Worm (Caenorhabditis elegans) whole organism, L1 larva: ENCODE measurements around the gene srj-6.

Source experiments
- C04F5.9 ChIP-seq: sonication (generic microtip); optimal IDR thresholded peaks from 2 replicates; lab custom pipeline; 2016; ENCODE audit warnings: missing genetic modification characterization, missing compliant biosample characterization
- C34B4.2 ChIP-seq: sonication (generic microtip); optimal IDR thresholded peaks from 2 replicates; lab custom pipeline; 2017; ENCODE audit warnings: mild to moderate bottlenecking, missing genetic modification characterization, missing compliant biosample characterization
- F16B12.6 ChIP-seq: fragments of 150-350 bp; optimal IDR thresholded peaks from 2 replicates; lab custom pipeline; 2014; ENCODE audit warnings: missing biosample characterization, missing genetic modification characterization
- aha-1 ChIP-seq: fragments of 150-350 bp; optimal IDR thresholded peaks from 2 replicates; lab custom pipeline; 2014; ENCODE audit warnings: missing biosample characterization, missing genetic modification characterization
- alr-1 ChIP-seq: fragments of 200-800 bp; sonication (Bioruptor generic); optimal IDR thresholded peaks from 2 replicates; lab custom pipeline; 2018; ENCODE audit warnings: borderline replicate concordance, mild to moderate bottlenecking, missing genetic modification characterization, missing compliant biosample characterization
- aly-2 ChIP-seq: fragments of 150-350 bp; optimal IDR thresholded peaks from 2 replicates; lab custom pipeline; 2014; ENCODE audit warnings: missing biosample characterization, missing genetic modification characterization
- ama-1 ChIP-seq: fragments of 150-350 bp; optimal IDR thresholded peaks from 2 replicates; lab custom pipeline; 2014
- blmp-1 ChIP-seq: fragments of 150-350 bp; optimal IDR thresholded peaks from 2 replicates; lab custom pipeline; 2014; ENCODE audit warnings: missing biosample characterization, missing genetic modification characterization
- ceh-88 ChIP-seq: fragments of 200-800 bp; sonication (Bioruptor generic); IDR thresholded peaks from 2 replicates; pipeline ENCODE4 v1.3.6; 2022; ENCODE audit warnings: missing genetic modification characterization, missing compliant biosample characterization
- dpl-1 ChIP-seq, 3 experiments: fragments of 150-350 bp in 2 of 3; sonication (generic microtip) in 1 of 3; optimal IDR thresholded peaks; 2 replicates each; lab custom pipeline; 2014 to 2017; ENCODE audit warnings: missing biosample characterization in 3 of 3, missing genetic modification characterization in 3 of 3, missing genetic modification reagents in 3 of 3
- efl-3 ChIP-seq: fragments of 200-800 bp; sonication (Bioruptor generic); optimal IDR thresholded peaks from 2 replicates; lab custom pipeline; 2018; ENCODE audit warnings: mild to moderate bottlenecking, missing genetic modification characterization, missing compliant biosample characterization
- egl-27 ChIP-seq, 2 experiments: fragments of 150-350 bp in 1 of 2; sonication (generic microtip); optimal IDR thresholded peaks; 3 replicates each; lab custom pipeline; 2017 to 2018; ENCODE audit warnings: missing biosample characterization in 2 of 2, missing genetic modification characterization in 2 of 2, missing genetic modification reagents in 2 of 2
- elt-2 ChIP-seq: sonication (generic microtip); optimal IDR thresholded peaks from 2 replicates; lab custom pipeline; 2016; ENCODE audit warnings: missing genetic modification characterization, mild to moderate bottlenecking, inconsistent platforms, missing compliant biosample characterization, missing genetic modification reagents
- ets-5 ChIP-seq: fragments of 200-800 bp; sonication (Bioruptor generic); IDR thresholded peaks from 2 replicates; pipeline ENCODE4 v1.3.6; 2022; ENCODE audit warnings: missing genetic modification characterization, missing compliant biosample characterization
- fkh-10 ChIP-seq: sonication (generic microtip); optimal IDR thresholded peaks from 2 replicates; lab custom pipeline; 2017; ENCODE audit warnings: missing biosample characterization, missing genetic modification reagents, missing genetic modification characterization
- fos-1 ChIP-seq: fragments of 150-350 bp; optimal IDR thresholded peaks from 2 replicates; lab custom pipeline; 2014; ENCODE audit warnings: missing biosample characterization, missing genetic modification characterization
- grh-1 ChIP-seq: fragments of 200-800 bp; sonication (Bioruptor generic); IDR thresholded peaks from 2 replicates; pipeline ENCODE4 v1.3.6; 2022; ENCODE audit warnings: missing genetic modification reagents, missing genetic modification characterization, missing compliant biosample characterization
- hlh-4 ChIP-seq: sonication (generic microtip); optimal IDR thresholded peaks from 2 replicates; lab custom pipeline; 2016; ENCODE audit warnings: mild to moderate bottlenecking, missing genetic modification characterization, missing compliant biosample characterization
- hpl-2 ChIP-seq: fragments of 150-350 bp; optimal IDR thresholded peaks from 2 replicates; lab custom pipeline; 2014; ENCODE audit warnings: missing biosample characterization, missing genetic modification reagents, missing genetic modification characterization
- jun-1 ChIP-seq: fragments of 150-350 bp; optimal IDR thresholded peaks from 2 replicates; lab custom pipeline; 2014; ENCODE audit warnings: missing biosample characterization, missing genetic modification reagents, missing genetic modification characterization
- lin-15B ChIP-seq: fragments of 150-350 bp; sonication (generic microtip); optimal IDR thresholded peaks from 3 replicates; lab custom pipeline; 2014; ENCODE audit warnings: missing biosample characterization, missing genetic modification characterization
- lin-35 ChIP-seq, 2 experiments: fragments of 150-350 bp; optimal IDR thresholded peaks; 2 replicates each; lab custom pipeline; 2014; ENCODE audit warnings: missing biosample characterization in 2 of 2, missing genetic modification characterization in 2 of 2, missing genetic modification reagents in 2 of 2
- lin-39 ChIP-seq: fragments of 150-350 bp; optimal IDR thresholded peaks from 2 replicates; lab custom pipeline; 2014; ENCODE audit warnings: missing biosample characterization, missing genetic modification reagents, missing genetic modification characterization
- mdl-1 ChIP-seq, 2 experiments: fragments of 150-350 bp; optimal IDR thresholded peaks; 2 replicates each; lab custom pipeline; 2014 to 2017; ENCODE audit warnings: missing biosample characterization in 2 of 2, missing genetic modification characterization in 2 of 2, inconsistent platforms in 1 of 2
- nhr-11 ChIP-seq: fragments of 150-350 bp; optimal IDR thresholded peaks from 2 replicates; lab custom pipeline; 2014; ENCODE audit warnings: missing biosample characterization, missing genetic modification characterization
- nhr-12 ChIP-seq: sonication (generic microtip); optimal IDR thresholded peaks from 2 replicates; lab custom pipeline; 2017; ENCODE audit warnings: missing biosample characterization, missing genetic modification characterization
- nhr-237 ChIP-seq: fragments of 150-350 bp; optimal IDR thresholded peaks from 2 replicates; lab custom pipeline; 2014; ENCODE audit warnings: missing biosample characterization, missing genetic modification characterization
- nhr-76 ChIP-seq: sonication (generic microtip); optimal IDR thresholded peaks from 2 replicates; lab custom pipeline; 2017; ENCODE audit warnings: missing biosample characterization, missing genetic modification characterization
- nhr-77 ChIP-seq: fragments of 150-350 bp; optimal IDR thresholded peaks from 2 replicates; lab custom pipeline; 2014; ENCODE audit warnings: missing biosample characterization, missing genetic modification characterization
- nhr-84 ChIP-seq: sonication (generic microtip); optimal IDR thresholded peaks from 2 replicates; lab custom pipeline; 2017; ENCODE audit warnings: missing biosample characterization, missing genetic modification characterization
- nhr-85 ChIP-seq: sonication (generic microtip); peaks from one replicate; lab custom pipeline; 2016; ENCODE audit warnings: missing genetic modification characterization, inconsistent platforms, missing compliant biosample characterization
- pag-3 ChIP-seq: sonication (generic microtip); optimal IDR thresholded peaks from 2 replicates; lab custom pipeline; 2017; ENCODE audit warnings: missing genetic modification characterization, mild to moderate bottlenecking, missing compliant biosample characterization, antibody characterized with exemption, borderline replicate concordance; ENCODE audit not compliant: insufficient read depth
- pax-3 ChIP-seq: fragments of 200-800 bp; sonication (Bioruptor generic); optimal IDR thresholded peaks from 2 replicates; lab custom pipeline; 2018; ENCODE audit warnings: mild to moderate bottlenecking, missing genetic modification characterization, moderate library complexity, missing compliant biosample characterization
- pqm-1 ChIP-seq: sonication (generic microtip); optimal IDR thresholded peaks from 3 replicates; lab custom pipeline; 2017; ENCODE audit warnings: missing biosample characterization, missing genetic modification characterization
- rnt-1 ChIP-seq: sonication (generic microtip); optimal IDR thresholded peaks from 2 replicates; lab custom pipeline; 2016; ENCODE audit warnings: mild to moderate bottlenecking, missing genetic modification characterization, moderate library complexity, missing compliant biosample characterization
- skn-1 ChIP-seq: fragments of 150-350 bp; optimal IDR thresholded peaks from 2 replicates; lab custom pipeline; 2014; ENCODE audit warnings: missing biosample characterization, missing genetic modification characterization
- snpc-4 ChIP-seq: fragments of 150-350 bp; optimal IDR thresholded peaks from 2 replicates; lab custom pipeline; 2014; ENCODE audit warnings: missing biosample characterization, missing genetic modification characterization
- snu-23 ChIP-seq: sonication (generic microtip); optimal IDR thresholded peaks from 2 replicates; lab custom pipeline; 2016; ENCODE audit warnings: missing genetic modification characterization, missing compliant biosample characterization
- sox-4 ChIP-seq: sonication (generic microtip); optimal IDR thresholded peaks from 2 replicates; lab custom pipeline; 2016; ENCODE audit warnings: missing genetic modification characterization, missing compliant biosample characterization
- swsn-7 ChIP-seq: sonication (generic microtip); optimal IDR thresholded peaks from 2 replicates; lab custom pipeline; 2016; ENCODE audit warnings: missing genetic modification characterization, missing compliant biosample characterization
- tbx-2 ChIP-seq: sonication (generic microtip); optimal IDR thresholded peaks from 2 replicates; lab custom pipeline; 2016; ENCODE audit warnings: missing genetic modification characterization, missing compliant biosample characterization
- tlp-1 ChIP-seq: fragments of 150-350 bp; optimal IDR thresholded peaks from 2 replicates; lab custom pipeline; 2014; ENCODE audit warnings: missing biosample characterization, missing genetic modification characterization
- unc-98 ChIP-seq: fragments of 200-800 bp; sonication (Bioruptor generic); IDR thresholded peaks from 2 replicates; pipeline ENCODE4 v1.3.6; 2022; ENCODE audit warnings: missing genetic modification characterization, missing compliant biosample characterization
- vab-15 ChIP-seq: sonication (generic microtip); optimal IDR thresholded peaks from 2 replicates; lab custom pipeline; 2017; ENCODE audit warnings: missing genotype, mild to moderate bottlenecking, missing genetic modification characterization, missing compliant biosample characterization
- xbp-1 ChIP-seq: sonication (generic microtip); optimal IDR thresholded peaks from 2 replicates; lab custom pipeline; 2016; ENCODE audit warnings: missing genetic modification characterization, missing compliant biosample characterization
- zip-4 ChIP-seq: fragments of 200-800 bp; sonication (Bioruptor generic); optimal IDR thresholded peaks from 2 replicates; lab custom pipeline; 2018; ENCODE audit warnings: mild to moderate bottlenecking, missing genetic modification characterization, moderate library complexity, missing compliant biosample characterization
- ztf-11 ChIP-seq, 2 experiments: sonication (generic microtip); optimal IDR thresholded peaks; 2 replicates each; lab custom pipeline; 2016 to 2017; ENCODE audit warnings: missing genetic modification characterization in 2 of 2, missing biosample characterization in 1 of 2, missing compliant biosample characterization in 1 of 2

srj-6 gene

ce11 chrV:635630-636029 is 18.7 kb downstream of the srj-6 start (continued):
- TF ChIP-seq dpl-1 (GFP tag; optimal IDR thresholded peaks at IDR 0.05; lab: Kevin White, UChicago), result no peak
- TF ChIP-seq tlp-1 (tag; lab: Kevin White, UChicago), result no peak
- no peak for TF ChIP-seq xbp-1 (tag; lab: Kevin White, UChicago)
- TF ChIP-seq alr-1 (tag; lab: Kevin White, UChicago), result no peak
- TF ChIP-seq aha-1 (tag; lab: Kevin White, UChicago), result no peak
- no peak for TF ChIP-seq nhr-237 (tag; lab: Kevin White, UChicago)
- TF ChIP-seq nhr-11 (tag; lab: Kevin White, UChicago), result no peak
- TF ChIP-seq hlh-4, result no peak
- no peak for TF ChIP-seq grh-1 (GFP tag; lab: Robert Waterston, UW)
- TF ChIP-seq hpl-2 (GFP tag; lab: Kevin White, UChicago), result no peak
- peak in 1 of 2 experiments; percentile 47 for TF ChIP-seq mdl-1 (tag; optimal IDR thresholded peaks at IDR 0.05; lab: Kevin White, UChicago)
- no peak for TF ChIP-seq fos-1 (tag; lab: Kevin White, UChicago)
- no peak for TF ChIP-seq pag-3 (tag; lab: Kevin White, UChicago)
- no peak for TF ChIP-seq lin-39 (tag; lab: Kevin White, UChicago)
- TF ChIP-seq pqm-1 (tag; lab: Kevin White, UChicago), result no peak
- no peak for TF ChIP-seq F16B12.6
- TF ChIP-seq nhr-12 (tag; lab: Kevin White, UChicago), result no peak
- TF ChIP-seq lin-35 (GFP tag; optimal IDR thresholded peaks at IDR 0.05; lab: Kevin White, UChicago), result peak in 1 of 2 experiments; percentile 67
- TF ChIP-seq nhr-77 (tag; lab: Kevin White, UChicago), result no peak
- TF ChIP-seq nhr-84 (tag; lab: Kevin White, UChicago), result no peak
- TF ChIP-seq vab-15 (tag; lab: Kevin White, UChicago), result no peak
- no peak for TF ChIP-seq nhr-76
- peak; percentile 29 for TF ChIP-seq elt-2 (tag; lab: Kevin White, UChicago)
- no peak for TF ChIP-seq ceh-88 (GFP tag; lab: Robert Waterston, UW)
- no peak for TF ChIP-seq unc-98 (GFP tag; lab: Robert Waterston, UW)
- TF ChIP-seq ets-5 (GFP tag; lab: Robert Waterston, UW), result no peak
- TF ChIP-seq pax-3, result no peak
- no peak for TF ChIP-seq swsn-7 (tag; lab: Kevin White, UChicago)
- no peak for TF ChIP-seq egl-27 (tag; optimal IDR thresholded peaks at IDR 0.05; lab: Kevin White, UChicago)
- no peak for TF ChIP-seq jun-1
- TF ChIP-seq zip-4 (GFP tag; lab: Kevin White, UChicago), result no peak
- no peak for TF ChIP-seq ztf-11 (tag; optimal IDR thresholded peaks at IDR 0.05; lab: Kevin White, UChicago)
- TF ChIP-seq sox-4 (tag; lab: Kevin White, UChicago), result no peak
- peak; percentile 80 for TF ChIP-seq nhr-85 (tag; lab: Kevin White, UChicago)
- TF ChIP-seq fkh-10 (GFP tag; lab: Kevin White, UChicago), result no peak
- no peak for TF ChIP-seq efl-3 (GFP tag; lab: Kevin White, UChicago)
- TF ChIP-seq tbx-2 (tag; lab: Kevin White, UChicago), result no peak
- no peak for TF ChIP-seq lin-15B
- TF ChIP-seq rnt-1 (tag; lab: Kevin White, UChicago), result no peak
- peak; percentile 35 for TF ChIP-seq blmp-1 (tag; lab: Kevin White, UChicago)
- TF ChIP-seq C04F5.9 (tag; lab: Kevin White, UChicago), result no peak
- TF ChIP-seq skn-1 (tag; lab: Kevin White, UChicago), result no peak
- TF ChIP-seq snpc-4 (tag; lab: Kevin White, UChicago), result peak; percentile 66
- no peak for TF ChIP-seq ama-1 (lab: Kevin White, UChicago)
- no peak for TF ChIP-seq C34B4.2 (tag; lab: Kevin White, UChicago)
- TF ChIP-seq snu-23 (GFP tag; lab: Kevin White, UChicago), result peak; percentile 44
- no peak for TF ChIP-seq aly-2 (tag; lab: Kevin White, UChicago)
